Fruit fly (Drosophila melanogaster) whole organism, embryonic: ENCODE data around the gene Mrtf.

ENCODE experiments used
- Asciz ChIP-seq: fragments of 200-800 bp; sonication (Bioruptor generic); optimal IDR thresholded peaks from 2 replicates; lab custom pipeline; 2017; ENCODE audit warnings: missing biosample characterization, mild to moderate bottlenecking, missing genetic modification characterization, missing genetic modification reagents
- CG10274 ChIP-seq: fragments of 200-800 bp; sonication (Bioruptor generic); optimal IDR thresholded peaks from 3 replicates; lab custom pipeline; 2017; ENCODE audit warnings: missing biosample characterization, mild to moderate bottlenecking, missing genetic modification characterization
- CG10979 ChIP-seq: fragments of 200-800 bp; sonication (Bioruptor generic); optimal IDR thresholded peaks from 2 replicates; lab custom pipeline; 2018; ENCODE audit warnings: missing biosample characterization, mild to moderate bottlenecking, missing genetic modification characterization, moderate library complexity
- CG11504 ChIP-seq: fragments of 200-800 bp; sonication (Bioruptor generic); optimal IDR thresholded peaks from 3 replicates; lab custom pipeline; 2019; ENCODE audit warnings: missing biosample characterization, mild to moderate bottlenecking, missing genetic modification characterization, moderate library complexity
- CG11723 ChIP-seq: fragments of 200-800 bp; sonication (Bioruptor generic); optimal IDR thresholded peaks from 2 replicates; lab custom pipeline; 2017; ENCODE audit warnings: missing biosample characterization, mild to moderate bottlenecking, missing genetic modification characterization
- CG13287 ChIP-seq: fragments of 200-800 bp; sonication (Bioruptor generic); IDR thresholded peaks from 2 replicates; pipeline ENCODE4 v1.3.6; 2022; ENCODE audit warnings: missing biosample characterization, missing genetic modification characterization; ENCODE audit not compliant: partially characterized antibody
- CG14667 ChIP-seq: fragments of 200-800 bp; sonication (Bioruptor generic); IDR thresholded peaks from 2 replicates; pipeline ENCODE4 v1.3.6; 2022; ENCODE audit warnings: missing biosample characterization, missing genetic modification characterization
- CG16813 ChIP-seq: fragments of 200-800 bp; sonication (Bioruptor generic); IDR thresholded peaks from 3 replicates; pipeline ENCODE4 v1.3.6; 2022; ENCODE audit warnings: missing biosample characterization, missing genetic modification characterization; ENCODE audit not compliant: partially characterized antibody
- CG16863 ChIP-seq: fragments of 200-800 bp; sonication (Bioruptor generic); optimal IDR thresholded peaks from 3 replicates; lab custom pipeline; 2016; ENCODE audit warnings: missing biosample characterization, missing genetic modification characterization
- CG17328 ChIP-seq: fragments of 200-800 bp; sonication (Bioruptor generic); IDR thresholded peaks from 2 replicates; pipeline ENCODE4 v1.3.6; 2022; ENCODE audit warnings: missing biosample characterization, missing genetic modification characterization
- CG17359 ChIP-seq: fragments of 200-800 bp; sonication (Bioruptor generic); optimal IDR thresholded peaks from 3 replicates; lab custom pipeline; 2018; ENCODE audit warnings: missing biosample characterization, mild to moderate bottlenecking, missing genetic modification characterization, moderate library complexity
- CG17361 ChIP-seq: fragments of 200-800 bp; sonication (Bioruptor generic); IDR thresholded peaks from 3 replicates; pipeline ENCODE4 v1.3.6; 2022; ENCODE audit warnings: missing biosample characterization, missing genetic modification characterization
- CG1832 ChIP-seq: fragments of 200-800 bp; sonication (Bioruptor generic); optimal IDR thresholded peaks from 2 replicates; lab custom pipeline; 2017; ENCODE audit warnings: missing biosample characterization, mild to moderate bottlenecking, missing genetic modification characterization, inconsistent platforms
- CG18764 ChIP-seq: fragments of 200-800 bp; sonication (Bioruptor generic); optimal IDR thresholded peaks from 3 replicates; lab custom pipeline; 2016; ENCODE audit warnings: missing biosample characterization, missing genetic modification characterization
- CG2889 ChIP-seq: fragments of 200-800 bp; sonication (Bioruptor generic); IDR thresholded peaks from 3 replicates; pipeline ENCODE4 v1.3.6; 2022; ENCODE audit warnings: missing biosample characterization, missing genetic modification characterization
- CG31365 ChIP-seq: fragments of 200-800 bp; sonication (Bioruptor generic); optimal IDR thresholded peaks from 2 replicates; lab custom pipeline; 2018; ENCODE audit warnings: missing biosample characterization, mild to moderate bottlenecking, missing genetic modification characterization
- CG34422 ChIP-seq: fragments of 200-800 bp; sonication (Bioruptor generic); IDR thresholded peaks from 3 replicates; pipeline ENCODE4 v1.3.6; 2022; ENCODE audit warnings: missing biosample characterization, missing genetic modification characterization
- CG4328 ChIP-seq: fragments of 200-800 bp; sonication (Bioruptor generic); optimal IDR thresholded peaks from 3 replicates; lab custom pipeline; 2017; ENCODE audit warnings: missing biosample characterization, missing genetic modification reagents, missing genetic modification characterization
- CG6175 ChIP-seq: fragments of 200-800 bp; sonication (Bioruptor generic); IDR thresholded peaks from 3 replicates; pipeline ENCODE4 v1.3.6; 2022; ENCODE audit warnings: missing biosample characterization, missing genetic modification characterization
- CG7987 ChIP-seq: fragments of 200-800 bp; sonication (Bioruptor generic); optimal IDR thresholded peaks from 2 replicates; lab custom pipeline; 2018; ENCODE audit warnings: missing biosample characterization, mild to moderate bottlenecking, missing genetic modification characterization, moderate library complexity
- CG8281 ChIP-seq: fragments of 200-800 bp; sonication (Bioruptor generic); optimal IDR thresholded peaks from 2 replicates; lab custom pipeline; 2018; ENCODE audit warnings: missing biosample characterization, mild to moderate bottlenecking, missing genetic modification characterization, moderate library complexity
- CoRest ChIP-seq: fragments of 200-800 bp; sonication (Bioruptor generic); optimal IDR thresholded peaks from 3 replicates; lab custom pipeline; 2018; ENCODE audit warnings: missing biosample characterization, mild to moderate bottlenecking, missing genetic modification characterization, moderate library complexity
- Hand ChIP-seq: fragments of 200-800 bp; sonication (Bioruptor generic); optimal IDR thresholded peaks from 2 replicates; lab custom pipeline; 2017; ENCODE audit warnings: mild to moderate bottlenecking, missing biosample characterization, missing genetic modification reagents, missing genetic modification characterization
- HmgZ ChIP-seq: fragments of 200-800 bp; sonication (Bioruptor generic); optimal IDR thresholded peaks from 2 replicates; lab custom pipeline; 2018; ENCODE audit warnings: missing biosample characterization, mild to moderate bottlenecking, missing genetic modification characterization
- Max ChIP-seq: fragments of 200-800 bp; sonication (Bioruptor generic); optimal IDR thresholded peaks from 2 replicates; lab custom pipeline; 2016; ENCODE audit warnings: missing biosample characterization, mild to moderate bottlenecking, missing genetic modification characterization
- Meics ChIP-seq: fragments of 200-800 bp; sonication (Bioruptor generic); optimal IDR thresholded peaks from 2 replicates; lab custom pipeline; 2017; ENCODE audit warnings: missing biosample characterization, mild to moderate bottlenecking, missing genetic modification characterization
- NK7.1 ChIP-seq: fragments of 200-800 bp; sonication (Bioruptor generic); optimal IDR thresholded peaks from 3 replicates; lab custom pipeline; 2016; ENCODE audit warnings: missing biosample characterization, missing genetic modification characterization
- Optix ChIP-seq: fragments of 200-800 bp; sonication (Bioruptor generic); IDR thresholded peaks from 3 replicates; pipeline ENCODE4 v1.3.6; 2022; ENCODE audit warnings: missing biosample characterization, missing genetic modification characterization
- PHDP ChIP-seq: fragments of 200-800 bp; sonication (Bioruptor generic); optimal IDR thresholded peaks from 3 replicates; lab custom pipeline; 2018; ENCODE audit warnings: missing biosample characterization, mild to moderate bottlenecking, missing genetic modification characterization, moderate library complexity
- Side ChIP-seq: fragments of 200-800 bp; sonication (Bioruptor generic); optimal IDR thresholded peaks from 2 replicates; lab custom pipeline; 2016; ENCODE audit warnings: missing biosample characterization, missing genetic modification characterization
- Sox100B ChIP-seq: fragments of 200-800 bp; sonication (Bioruptor generic); optimal IDR thresholded peaks from 3 replicates; lab custom pipeline; 2018; ENCODE audit warnings: missing biosample characterization, mild to moderate bottlenecking, missing genetic modification characterization
- Xrp1 ChIP-seq: fragments of 200-800 bp; sonication (Bioruptor generic); IDR thresholded peaks from 2 replicates; pipeline ENCODE4 v1.3.6; 2022; ENCODE audit warnings: missing biosample characterization, missing genetic modification characterization
- chinmo ChIP-seq: fragments of 200-800 bp; sonication (Bioruptor generic); IDR thresholded peaks from 4 replicates; pipeline ENCODE4 v1.3.6; 2022; ENCODE audit warnings: missing biosample characterization, missing genetic modification characterization; ENCODE audit not compliant: partially characterized antibody
- danr ChIP-seq: fragments of 200-800 bp; sonication (Bioruptor generic); IDR thresholded peaks from 2 replicates; pipeline ENCODE4 v1.3.6; 2022; ENCODE audit warnings: missing biosample characterization, missing genetic modification characterization
- dm ChIP-seq: fragments of 200-800 bp; sonication (Bioruptor generic); optimal IDR thresholded peaks from 3 replicates; lab custom pipeline; 2016; ENCODE audit warnings: missing biosample characterization, missing genetic modification characterization
- en ChIP-seq: fragments of 200-800 bp; sonication (Bioruptor generic); optimal IDR thresholded peaks from 2 replicates; lab custom pipeline; 2016; ENCODE audit warnings: missing biosample characterization, missing genetic modification characterization
- eyg ChIP-seq: fragments of 200-800 bp; sonication (Bioruptor generic); optimal IDR thresholded peaks from 3 replicates; lab custom pipeline; 2016; ENCODE audit warnings: missing biosample characterization, missing genetic modification characterization
- gcm ChIP-seq: fragments of 200-800 bp; sonication (Bioruptor generic); optimal IDR thresholded peaks from 2 replicates; lab custom pipeline; 2019; ENCODE audit warnings: missing biosample characterization, mild to moderate bottlenecking, missing genetic modification characterization, moderate library complexity
- gfzf ChIP-seq: fragments of 200-800 bp; sonication (Bioruptor generic); optimal IDR thresholded peaks from 2 replicates; lab custom pipeline; 2016; ENCODE audit warnings: missing biosample characterization, mild to moderate bottlenecking, missing genetic modification characterization, moderate library complexity
- grn ChIP-seq: fragments of 200-800 bp; sonication (Bioruptor generic); optimal IDR thresholded peaks from 3 replicates; lab custom pipeline; 2017; ENCODE audit warnings: missing biosample characterization, missing genetic modification characterization
- hkb ChIP-seq, 2 experiments: fragments of 200-800 bp in 1 of 2; fragments of >200 bp in 1 of 2; sonication (Bioruptor generic) in 1 of 2; IDR thresholded peaks in 1 of 2; optimal IDR thresholded peaks in 1 of 2; 2 replicates each; pipeline versions ENCODE4 v1.3.6 to Lab custom; 2017 to 2022; ENCODE audit warnings: missing biosample characterization in 1 of 2, missing genetic modification characterization in 1 of 2
- jing ChIP-seq: fragments of 200-800 bp; sonication (Bioruptor generic); optimal IDR thresholded peaks from 2 replicates; lab custom pipeline; 2018; ENCODE audit warnings: missing biosample characterization, mild to moderate bottlenecking, missing genetic modification characterization
- nerfin-1 ChIP-seq: fragments of 200-800 bp; sonication (Bioruptor generic); optimal IDR thresholded peaks from 3 replicates; lab custom pipeline; 2019; ENCODE audit warnings: missing biosample characterization, mild to moderate bottlenecking, missing genetic modification characterization, moderate library complexity
- nmo ChIP-seq: fragments of 200-800 bp; sonication (Bioruptor generic); optimal IDR thresholded peaks from 2 replicates; lab custom pipeline; 2018; ENCODE audit warnings: missing biosample characterization, mild to moderate bottlenecking, missing genetic modification characterization, moderate library complexity
- rib ChIP-seq: fragments of 200-800 bp; sonication (Bioruptor generic); IDR thresholded peaks from 2 replicates; pipeline ENCODE4 v1.3.6; 2022; ENCODE audit warnings: missing biosample characterization, missing genetic modification characterization
- row ChIP-seq: fragments of 200-800 bp; sonication (Bioruptor generic); IDR thresholded peaks from 3 replicates; pipeline ENCODE4 v1.3.6; 2022; ENCODE audit warnings: missing biosample characterization, missing genetic modification characterization
- scrt ChIP-seq: fragments of 200-800 bp; sonication (Bioruptor generic); optimal IDR thresholded peaks from 2 replicates; lab custom pipeline; 2018; ENCODE audit warnings: missing biosample characterization, mild to moderate bottlenecking, missing genetic modification characterization, moderate library complexity
- sens ChIP-seq: fragments of 200-800 bp; sonication (Bioruptor generic); peaks from one replicate; lab custom pipeline; 2016; ENCODE audit warnings: missing biosample characterization, missing genetic modification characterization
- toy ChIP-seq: fragments of 200-800 bp; sonication (Bioruptor generic); IDR thresholded peaks from 2 replicates; pipeline ENCODE4 v1.3.6; 2022; ENCODE audit warnings: missing biosample characterization, missing genetic modification characterization
- wdn ChIP-seq: fragments of 200-800 bp; sonication (Bioruptor generic); IDR thresholded peaks from 2 replicates; pipeline ENCODE4 v1.3.6; 2022; ENCODE audit warnings: missing biosample characterization, missing genetic modification characterization

Mrtf gene

dm6 chr3L:2799110-2799618, 32.8 kb upstream of the Mrtf start (continued):
- TF ChIP-seq HmgZ (tag; lab: Kevin White, UChicago) (peak; percentile 28), CG4328 (GFP tag; lab: Kevin White, UChicago) (peak; percentile 29), CG8281 (tag; lab: Kevin White, UChicago) (peak; percentile 35), CG10274 (GFP tag; lab: Kevin White, UChicago) (peak; percentile 83), hkb (optimal IDR thresholded peaks at IDR 0.05; lab: Kevin White, UChicago) (no peak), hkb (GFP tag; IDR thresholded peaks at IDR 0.05; lab: Robert Waterston, UW) (no peak; the same call in 1 of the 2 replicates), CG16863 (GFP tag; lab: Kevin White, UChicago) (no peak), toy (GFP tag; lab: Robert Waterston, UW) (no peak), CG11504 (tag; lab: Kevin White, UChicago) (peak; percentile 75), CG2889 (GFP tag; lab: Robert Waterston, UW) (no peak), CG6175 (GFP tag; lab: Robert Waterston, UW) (no peak), CG16813 (no peak), rib (GFP tag; lab: Robert Waterston, UW) (0 out of 2 replicates have a peak, but pooled peaks have one; percentile 29), gcm (GFP tag; lab: Kevin White, UChicago) (peak; percentile 57), CG10979 (tag; lab: Kevin White, UChicago) (peak; percentile 49), dm (GFP tag; lab: Kevin White, UChicago) (no peak), CG17361 (peak; percentile 59; the same call in 2 of the 3 replicates), CoRest (peak; percentile 61), CG17359 (tag; lab: Kevin White, UChicago) (peak; percentile 21), Max (no peak), CG7987 (GFP tag; lab: Kevin White, UChicago) (peak; percentile 77), danr (GFP tag; lab: Robert Waterston, UW) (no peak), CG31365 (tag; lab: Kevin White, UChicago) (peak; percentile 41), Meics (GFP tag; lab: Kevin White, UChicago) (peak; percentile 68), wdn (GFP tag; lab: Robert Waterston, UW) (no peak), CG1832 (GFP tag; lab: Kevin White, UChicago) (no peak), en (GFP tag; lab: Kevin White, UChicago) (no peak), scrt (peak; percentile 53), CG17328 (no peak), Hand (GFP tag; lab: Kevin White, UChicago) (no peak), jing (no peak), CG34422 (GFP tag; lab: Robert Waterston, UW) (no peak), Optix (GFP tag; lab: Robert Waterston, UW) (no peak), CG14667 (GFP tag; lab: Robert Waterston, UW) (no peak), NK7.1 (GFP tag; lab: Kevin White, UChicago) (no peak), Xrp1 (no peak), Side (GFP tag; lab: Kevin White, UChicago) (peak; percentile 7), CG11723 (GFP tag; lab: Kevin White, UChicago) (peak; percentile 14), Sox100B (GFP tag; lab: Kevin White, UChicago) (peak; percentile 60), grn (GFP tag; lab: Kevin White, UChicago) (peak; percentile 29), row (GFP tag; lab: Robert Waterston, UW) (peak; percentile 59), CG13287 (GFP tag; lab: Robert Waterston, UW) (no peak), PHDP (peak; percentile 66), chinmo (GFP tag; lab: Robert Waterston, UW) (no peak), CG18764 (GFP tag; lab: Kevin White, UChicago) (no peak), sens (GFP tag; lab: Kevin White, UChicago) (peak; percentile 72), nerfin-1 (tag; lab: Kevin White, UChicago) (peak; percentile 47), eyg (GFP tag; lab: Kevin White, UChicago) (no peak), gfzf (GFP tag; lab: Kevin White, UChicago) (no peak), nmo (GFP tag; lab: Kevin White, UChicago) (peak; percentile 39), Asciz (GFP tag; lab: Kevin White, UChicago) (peak; percentile 62)
